Fruit fly (Drosophila melanogaster): ENCODE results near the gene CG3777.

- TF ChIP-seq CG6276 (GFP tag; optimal IDR thresholded peaks at IDR 0.05): no peak
- no peak for TF ChIP-seq Sox102F (GFP tag; optimal IDR thresholded peaks at IDR 0.05)
- TF ChIP-seq CG34406 (GFP tag; optimal IDR thresholded peaks at IDR 0.05): peak; percentile 51
- no peak for TF ChIP-seq vri (GFP tag; optimal IDR thresholded peaks at IDR 0.05)
- no peak for TF ChIP-seq Eip93F (GFP tag; optimal IDR thresholded peaks at IDR 0.05)
- no peak for TF ChIP-seq Blimp-1 (GFP tag; optimal IDR thresholded peaks at IDR 0.05)
- peak; percentile 1 for TF ChIP-seq OdsH (GFP tag; optimal IDR thresholded peaks at IDR 0.05)
- TF ChIP-seq Met (GFP tag; optimal IDR thresholded peaks at IDR 0.05): no peak
- no peak for TF ChIP-seq Ets21C (GFP tag; optimal IDR thresholded peaks at IDR 0.05)
- no peak for TF ChIP-seq Hr39 (GFP tag; optimal IDR thresholded peaks at IDR 0.05)
- no peak for TF ChIP-seq Lpt (GFP tag; optimal IDR thresholded peaks at IDR 0.05)
Measured at dm6 chrX:364006-364405, 84.5 kb downstream of the CG3777 start.
